Comparison of ENCODE assay signal across 2 worm cellular contexts in genomic region chrIV:1862655-1863054, ce11.
A peak's percentile ranks its signal among the peaks of the same experiment; 100 is the strongest.
TF ChIP-seq lines count a peak whose summit lies in the region.

No protein-coding gene starts in this region.

TF ChIP-seq in whole organism, L4 larva, 104 proteins besides CTCF, POLR2A, EP300 and RAD21:
- peak; percentile 79 for TF ChIP-seq aha-1 (tag; lab: Kevin White, UChicago)
- TF ChIP-seq nhr-77 (tag; optimal IDR thresholded peaks at IDR 0.05; lab: Kevin White, UChicago) = no peak
- no peak for TF ChIP-seq hmg-1.1 (GFP tag; IDR thresholded peaks at IDR 0.05; lab: Robert Waterston, UW)
- no peak for TF ChIP-seq snpc-1.2 (GFP tag; IDR thresholded peaks at IDR 0.05; lab: Robert Waterston, UW)
TF ChIP-seq in whole organism, L4 larva: peak in this region for 1.

TF ChIP-seq in whole organism, midembryonic, 9 proteins besides CTCF, POLR2A, EP300 and RAD21:
- TF ChIP-seq flt-1 (GFP tag; IDR thresholded peaks at IDR 0.05; lab: Robert Waterston, UW) (peak; percentile 14; the same call in 1 of the 2 replicates), med-1 (GFP tag; optimal IDR thresholded peaks at IDR 0.05; lab: Kevin White, UChicago; ENCODE audit: insufficient read depth) (no peak)
